Fruit fly (Drosophila melanogaster): ENCODE data around the gene CG17122.
A peak's percentile ranks its signal among the peaks of the same experiment; 100 is the strongest.

CG17122 gene

DNA sequence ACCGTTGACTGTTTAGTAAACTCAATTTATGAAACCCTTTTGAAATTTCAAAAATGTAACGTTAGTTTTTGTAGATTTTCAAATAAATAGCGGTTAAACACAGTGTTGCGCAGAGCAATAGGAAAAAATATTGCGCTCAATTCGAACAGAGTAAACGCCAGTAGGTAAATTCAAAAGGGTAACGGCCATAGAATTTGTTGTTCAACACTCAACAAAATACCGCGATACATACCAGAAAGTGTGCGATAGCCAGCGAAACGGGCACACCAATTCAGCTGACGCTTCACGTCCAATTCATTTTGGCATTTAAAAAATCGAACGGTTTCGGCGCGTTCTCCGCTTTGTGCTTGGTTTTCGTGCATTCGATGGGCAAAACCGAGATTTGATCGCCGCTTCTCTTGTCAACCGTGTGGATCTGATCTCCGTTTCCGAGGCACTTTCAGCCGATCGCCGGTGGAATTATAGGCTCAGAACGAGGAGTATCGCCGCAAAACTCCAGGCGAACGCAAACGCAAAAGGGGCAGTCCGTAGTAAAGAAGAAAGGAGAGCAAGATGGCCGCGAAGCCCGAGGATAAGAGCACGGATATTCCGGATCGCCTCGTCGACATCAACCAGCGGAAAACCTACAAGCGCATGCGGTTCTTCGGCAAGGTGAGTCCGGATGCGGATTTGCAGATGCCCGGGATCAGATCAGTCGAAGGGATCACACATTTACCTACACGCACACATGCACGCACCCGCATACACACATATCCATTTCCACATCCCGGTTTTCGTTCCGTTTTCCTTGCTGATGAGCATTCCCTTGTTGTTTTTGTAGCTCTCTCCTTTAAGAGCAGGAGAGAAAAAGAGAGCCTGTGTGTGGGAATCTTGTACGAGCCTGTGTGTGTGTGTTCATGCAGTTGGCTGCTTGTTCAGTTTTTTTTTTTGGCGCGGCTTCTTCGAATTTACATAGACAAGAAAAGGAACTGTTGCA lies 34.9 kb upstream of the CG17122 start (continued):
- no peak for TF ChIP-seq ase (GFP tag; IDR thresholded peaks at IDR 0.05)
- TF ChIP-seq vnd (GFP tag; IDR thresholded peaks at IDR 0.05; ENCODE audit: partially characterized antibody) = peak; percentile 67
- no peak; the same call in 1 of the 2 replicates for TF ChIP-seq Nf-YA (GFP tag; IDR thresholded peaks at IDR 0.05)
- TF ChIP-seq CG10565 (GFP tag; optimal IDR thresholded peaks at IDR 0.05) = no peak
- TF ChIP-seq CG12744 (GFP tag; optimal IDR thresholded peaks at IDR 0.05) = no peak
- no peak for TF ChIP-seq Mes4 (GFP tag; optimal IDR thresholded peaks at IDR 0.05)
- TF ChIP-seq Mad (GFP tag; optimal IDR thresholded peaks at IDR 0.05) = peak; percentile 66
- no peak for TF ChIP-seq CG11696 (GFP tag; IDR thresholded peaks at IDR 0.05)
- 0 out of 2 replicates have a peak, but pooled peaks have one; percentile 9 for TF ChIP-seq CG4404 (GFP tag; IDR thresholded peaks at IDR 0.05)
- TF ChIP-seq Fer3 (tag; optimal IDR thresholded peaks at IDR 0.05) = peak; percentile 7
- TF ChIP-seq sob (GFP tag; IDR thresholded peaks at IDR 0.05) = peak; percentile 81
- no peak for TF ChIP-seq CG5180 (GFP tag; optimal IDR thresholded peaks at IDR 0.05)
- peak; percentile 65 for TF ChIP-seq lilli (GFP tag; optimal IDR thresholded peaks at IDR 0.05)
- TF ChIP-seq CG13775 (GFP tag; optimal IDR thresholded peaks at IDR 0.05) = peak; percentile 37
- TF ChIP-seq z (GFP tag; IDR thresholded peaks at IDR 0.05) = no peak
- TF ChIP-seq sna (GFP tag; IDR thresholded peaks at IDR 0.05; ENCODE audit: partially characterized antibody) = peak; percentile 73
- TF ChIP-seq stwl (tag; optimal IDR thresholded peaks at IDR 0.05) = peak; percentile 99
- 0 out of 2 replicates have a peak, but pooled peaks have one; percentile 22 for TF ChIP-seq CG10959 (GFP tag; IDR thresholded peaks at IDR 0.05)
- no peak for TF ChIP-seq Spps (tag; optimal IDR thresholded peaks at IDR 0.05)
- TF ChIP-seq CG3407 (GFP tag; optimal IDR thresholded peaks at IDR 0.05) = no peak
- TF ChIP-seq Hr51 (GFP tag; optimal IDR thresholded peaks at IDR 0.05) = peak in 1 of 2 experiments; percentile 42
- peak; percentile 34 for TF ChIP-seq CG1602 (GFP tag; optimal IDR thresholded peaks at IDR 0.05)
- peak; percentile 81 for TF ChIP-seq trem (tag; optimal IDR thresholded peaks at IDR 0.05)
- peak in 1 of 2 experiments; percentile 42 for TF ChIP-seq insv (GFP tag; optimal IDR thresholded peaks at IDR 0.05)
- peak; percentile 48 for TF ChIP-seq Bteb2 (GFP tag; optimal IDR thresholded peaks at IDR 0.05)
- TF ChIP-seq prd (optimal IDR thresholded peaks at IDR 0.05) = no peak
- peak; percentile 16; the same call in 1 of the 3 replicates for TF ChIP-seq prd (GFP tag; IDR thresholded peaks at IDR 0.05)
- no peak for TF ChIP-seq pros (GFP tag; optimal IDR thresholded peaks at IDR 0.05)
- peak; percentile 70 for TF ChIP-seq Dad (GFP tag; optimal IDR thresholded peaks at IDR 0.05)
- peak; percentile 65 for TF ChIP-seq fu2 (GFP tag; optimal IDR thresholded peaks at IDR 0.05)
- TF ChIP-seq CG8359 (GFP tag; optimal IDR thresholded peaks at IDR 0.05; ENCODE audit: borderline replicate concordance) = no peak
- TF ChIP-seq CrebB (tag; optimal IDR thresholded peaks at IDR 0.05) = no peak
- peak; percentile 87 for TF ChIP-seq CG42726 (GFP tag; IDR thresholded peaks at IDR 0.05; ENCODE audit: partially characterized antibody)
- TF ChIP-seq CG10431 (GFP tag; optimal IDR thresholded peaks at IDR 0.05) = no peak
- TF ChIP-seq dan (GFP tag; IDR thresholded peaks at IDR 0.05) = no peak
- TF ChIP-seq sr (GFP tag; IDR thresholded peaks at IDR 0.05) = no peak
- TF ChIP-seq ash1 (GFP tag; optimal IDR thresholded peaks at IDR 0.05) = no peak
- TF ChIP-seq CG12104 (GFP tag; optimal IDR thresholded peaks at IDR 0.05) = no peak
- TF ChIP-seq CG13624 (GFP tag; optimal IDR thresholded peaks at IDR 0.05) = peak; percentile 80
- peak; percentile 99 for TF ChIP-seq CG10267 (tag; optimal IDR thresholded peaks at IDR 0.05)
- TF ChIP-seq CG3281 (GFP tag; optimal IDR thresholded peaks at IDR 0.05) = no peak
- peak; percentile 89 for TF ChIP-seq bbx (GFP tag; IDR thresholded peaks at IDR 0.05; ENCODE audit: partially characterized antibody)
- no peak for TF ChIP-seq Rx (GFP tag; IDR thresholded peaks at IDR 0.05)
- TF ChIP-seq CG30431 (GFP tag; optimal IDR thresholded peaks at IDR 0.05) = no peak
- TF ChIP-seq danr (GFP tag; IDR thresholded peaks at IDR 0.05) = no peak
- TF ChIP-seq pum (GFP tag; optimal IDR thresholded peaks at IDR 0.05) = peak; percentile 60
- no peak for TF ChIP-seq CG11504 (tag; optimal IDR thresholded peaks at IDR 0.05)
- peak; percentile 30 for TF ChIP-seq dm (GFP tag; optimal IDR thresholded peaks at IDR 0.05)

Data from whole organism, embryonic.